Worm (Caenorhabditis elegans) whole organism, L4 larva: Measurements from ENCODE around the gene gcy-33.

ENCODE experiments used
- F10B5.3 ChIP-seq: sonication (generic microtip); optimal IDR thresholded peaks from 2 replicates; lab custom pipeline; 2016; ENCODE audit warnings: mild to moderate bottlenecking, missing genetic modification characterization, missing compliant biosample characterization
- F37D6.2 ChIP-seq: sonication (generic microtip); optimal IDR thresholded peaks from 2 replicates; lab custom pipeline; 2016; ENCODE audit warnings: mild to moderate bottlenecking, missing genetic modification characterization, missing compliant biosample characterization
- F49E8.2 ChIP-seq: sonication (generic microtip); optimal IDR thresholded peaks from 2 replicates; lab custom pipeline; 2016; ENCODE audit warnings: missing compliant biosample characterization, mild to moderate bottlenecking, missing genetic modification characterization, borderline replicate concordance
- T20F7.1 ChIP-seq: fragments of 200-800 bp; sonication (Bioruptor generic); optimal IDR thresholded peaks from 2 replicates; lab custom pipeline; 2018; ENCODE audit warnings: mild to moderate bottlenecking, missing genetic modification characterization, missing compliant biosample characterization
- Y105C5A.15 ChIP-seq: fragments of 200-800 bp; sonication (Bioruptor generic); IDR thresholded peaks from 2 replicates; pipeline ENCODE4 v1.3.6; 2022; ENCODE audit warnings: missing genetic modification characterization, missing compliant biosample characterization
- Y5F2A.4 ChIP-seq: fragments of 200-800 bp; sonication (Bioruptor generic); optimal IDR thresholded peaks from 2 replicates; lab custom pipeline; 2018; ENCODE audit warnings: mild to moderate bottlenecking, missing genetic modification characterization, missing compliant biosample characterization
- Y75B8A.6 ChIP-seq: fragments of 200-800 bp; sonication (Bioruptor generic); IDR thresholded peaks from 2 replicates; pipeline ENCODE4 v1.3.6; 2022; ENCODE audit warnings: missing genetic modification reagents, missing genetic modification characterization, missing compliant biosample characterization
- ZK337.2 ChIP-seq: fragments of 200-800 bp; sonication (Bioruptor generic); IDR thresholded peaks from 2 replicates; pipeline ENCODE4 v1.3.6; 2022; ENCODE audit warnings: missing genetic modification reagents, missing genetic modification characterization, missing compliant biosample characterization
- aha-1 ChIP-seq: fragments of 150-350 bp; peaks from one replicate; lab custom pipeline; 2014; ENCODE audit warnings: missing biosample characterization, missing genetic modification characterization
- aly-2 ChIP-seq: sonication (generic microtip); optimal IDR thresholded peaks from 2 replicates; lab custom pipeline; 2018; ENCODE audit warnings: missing biosample characterization, missing genetic modification characterization
- ama-1 ChIP-seq: fragments of 150-350 bp; optimal IDR thresholded peaks from 2 replicates; lab custom pipeline; 2014; ENCODE audit warnings: inconsistent platforms, mixed read lengths
- ceh-82 ChIP-seq: sonication (generic microtip); optimal IDR thresholded peaks from 2 replicates; lab custom pipeline; 2017; ENCODE audit warnings: missing biosample characterization, missing genetic modification characterization
- cey-2 ChIP-seq: sonication (generic microtip); optimal IDR thresholded peaks from 3 replicates; lab custom pipeline; 2017; ENCODE audit warnings: missing genetic modification characterization, mild to moderate bottlenecking, missing compliant biosample characterization, antibody characterized with exemption, borderline replicate concordance; ENCODE audit not compliant: insufficient read depth
- daf-12 ChIP-seq: fragments of 150-350 bp; optimal IDR thresholded peaks from 2 replicates; lab custom pipeline; 2014; ENCODE audit warnings: missing biosample characterization, missing genetic modification reagents, missing genetic modification characterization
- daf-16 ChIP-seq, 3 experiments: sonication (generic microtip); optimal IDR thresholded peaks; 2 replicates each; lab custom pipeline; 2016 to 2017; ENCODE audit warnings: missing genetic modification characterization in 3 of 3, missing genetic modification reagents in 3 of 3, mild to moderate bottlenecking in 2 of 3, missing compliant biosample characterization in 2 of 3, missing biosample characterization in 1 of 3, moderate library complexity in 1 of 3
- daf-19 ChIP-seq: fragments of 200-800 bp; sonication (Bioruptor generic); conservative IDR thresholded peaks from 2 replicates; pipeline ENCODE4 v1.3.6; 2022; ENCODE audit warnings: missing genetic modification characterization, missing compliant biosample characterization
- dmd-6 ChIP-seq: fragments of 200-800 bp; sonication (Bioruptor generic); IDR thresholded peaks from 2 replicates; pipeline ENCODE4 v1.3.6; 2022; ENCODE audit warnings: missing genetic modification reagents, missing genetic modification characterization, missing compliant biosample characterization
- dmd-8 ChIP-seq: fragments of 200-800 bp; sonication (Bioruptor generic); IDR thresholded peaks from 2 replicates; pipeline ENCODE4 v1.3.6; 2022; ENCODE audit warnings: missing genetic modification characterization, missing compliant biosample characterization
- fos-1 ChIP-seq: fragments of 150-350 bp; optimal IDR thresholded peaks from 2 replicates; lab custom pipeline; 2014; ENCODE audit warnings: missing biosample characterization, missing genetic modification characterization
- hlh-11 ChIP-seq: fragments of 200-800 bp; sonication (Bioruptor generic); optimal IDR thresholded peaks from 2 replicates; lab custom pipeline; 2018; ENCODE audit warnings: mild to moderate bottlenecking, missing genetic modification characterization, missing compliant biosample characterization
- hlh-30 ChIP-seq: sonication (generic microtip); optimal IDR thresholded peaks from 2 replicates; lab custom pipeline; 2017; ENCODE audit warnings: antibody characterized with exemption, mild to moderate bottlenecking, missing genetic modification characterization, missing compliant biosample characterization; ENCODE audit not compliant: insufficient read depth
- jun-1 ChIP-seq: fragments of 150-350 bp; optimal IDR thresholded peaks from 2 replicates; lab custom pipeline; 2014; ENCODE audit warnings: missing biosample characterization, missing genetic modification reagents, missing genetic modification characterization
- lim-7 ChIP-seq: fragments of 200-800 bp; sonication (Bioruptor generic); IDR thresholded peaks from 2 replicates; pipeline ENCODE4 v1.3.6; 2022; ENCODE audit warnings: missing genetic modification characterization, missing compliant biosample characterization
- lin-38 ChIP-seq: fragments of 200-800 bp; sonication (Bioruptor generic); IDR thresholded peaks from 2 replicates; pipeline ENCODE4 v1.3.6; 2022; ENCODE audit warnings: missing genetic modification reagents, missing genetic modification characterization, missing compliant biosample characterization
- lir-3 ChIP-seq: sonication (generic microtip); optimal IDR thresholded peaks from 2 replicates; lab custom pipeline; 2016; ENCODE audit warnings: mild to moderate bottlenecking, missing genetic modification characterization, missing compliant biosample characterization
- lsy-2 ChIP-seq, 2 experiments: fragments of 150-350 bp in 1 of 2; sonication (generic microtip) in 1 of 2; optimal IDR thresholded peaks; 2 replicates each; lab custom pipeline; 2014 to 2017; ENCODE audit warnings: missing biosample characterization in 2 of 2, missing genetic modification characterization in 2 of 2
- madf-5 ChIP-seq, 2 experiments: fragments of 200-800 bp; sonication (Bioruptor generic); IDR thresholded peaks; 2 replicates each; pipeline ENCODE4 v1.3.6; 2022; ENCODE audit warnings: missing compliant biosample characterization in 2 of 2, missing genetic modification characterization in 2 of 2
- mdl-1 ChIP-seq, 2 experiments: fragments of 150-350 bp in 1 of 2; sonication (generic microtip) in 1 of 2; optimal IDR thresholded peaks; 2 replicates each; lab custom pipeline; 2014 to 2017; ENCODE audit warnings: missing biosample characterization in 2 of 2, missing genetic modification characterization in 2 of 2
- mxl-3 ChIP-seq: fragments of 200-800 bp; sonication (Bioruptor generic); optimal IDR thresholded peaks from 2 replicates; lab custom pipeline; 2018; ENCODE audit warnings: mild to moderate bottlenecking, missing genetic modification characterization, missing compliant biosample characterization
- nhr-102 ChIP-seq: sonication (generic microtip); optimal IDR thresholded peaks from 2 replicates; lab custom pipeline; 2016; ENCODE audit warnings: mild to moderate bottlenecking, missing genetic modification characterization, moderate library complexity, missing compliant biosample characterization
- nhr-25 ChIP-seq: sonication (generic microtip); optimal IDR thresholded peaks from 2 replicates; lab custom pipeline; 2017; ENCODE audit warnings: missing genetic modification characterization, mild to moderate bottlenecking, missing compliant biosample characterization, antibody characterized with exemption, moderate library complexity, borderline replicate concordance; ENCODE audit not compliant: insufficient read depth
- nhr-48 ChIP-seq: sonication (generic microtip); optimal IDR thresholded peaks from 2 replicates; lab custom pipeline; 2016; ENCODE audit warnings: mild to moderate bottlenecking, missing genetic modification characterization, missing compliant biosample characterization
- nhr-6 ChIP-seq: fragments of 150-350 bp; optimal IDR thresholded peaks from 2 replicates; lab custom pipeline; 2014; ENCODE audit warnings: missing biosample characterization, missing genetic modification characterization
- pha-4 ChIP-seq, 2 experiments: fragments of 150-350 bp in 1 of 2; fragments of 200-800 bp in 1 of 2; sonication (Bioruptor generic) in 1 of 2; IDR thresholded peaks in 1 of 2; optimal IDR thresholded peaks in 1 of 2; 2 replicates each; pipeline versions ENCODE4 v1.3.6 to Lab custom; 2014 to 2022; ENCODE audit warnings: missing genetic modification characterization in 2 of 2, missing genetic modification reagents in 2 of 2, missing biosample characterization in 1 of 2, missing compliant biosample characterization in 1 of 2
- pqm-1 ChIP-seq: sonication (generic microtip); optimal IDR thresholded peaks from 2 replicates; lab custom pipeline; 2017; ENCODE audit warnings: missing biosample characterization, missing genetic modification characterization
- rbr-2 ChIP-seq: sonication (generic microtip); optimal IDR thresholded peaks from 2 replicates; lab custom pipeline; 2016; ENCODE audit warnings: missing genotype, missing genetic modification characterization, missing compliant biosample characterization
- skn-1 ChIP-seq: fragments of 150-350 bp; optimal IDR thresholded peaks from 2 replicates; lab custom pipeline; 2014; ENCODE audit warnings: missing biosample characterization, missing genetic modification characterization
- spr-1 ChIP-seq: sonication (generic microtip); optimal IDR thresholded peaks from 2 replicates; lab custom pipeline; 2016; ENCODE audit warnings: mild to moderate bottlenecking, missing genetic modification characterization, missing compliant biosample characterization
- tag-97 ChIP-seq: fragments of 200-800 bp; sonication (Bioruptor generic); IDR thresholded peaks from 2 replicates; pipeline ENCODE4 v1.3.6; 2022; ENCODE audit warnings: missing genetic modification characterization, missing compliant biosample characterization
- unc-39 ChIP-seq: sonication (generic microtip); optimal IDR thresholded peaks from 2 replicates; lab custom pipeline; 2017; ENCODE audit warnings: missing biosample characterization, missing genetic modification characterization
- unc-62 ChIP-seq, 3 experiments: fragments of 150-350 bp in 1 of 3; sonication (generic microtip); optimal IDR thresholded peaks in 2 of 3; peaks in 1 of 3; 1 replicate in 1 of 3; 2 replicates in 2 of 3; lab custom pipeline; 2014 to 2017; ENCODE audit warnings: missing biosample characterization in 3 of 3, missing genetic modification characterization in 3 of 3, missing genetic modification reagents in 3 of 3, missing genotype in 1 of 3
- vab-7 ChIP-seq: fragments of 200-800 bp; sonication (Bioruptor generic); IDR thresholded peaks from 2 replicates; pipeline ENCODE4 v1.3.6; 2022; ENCODE audit warnings: missing genetic modification reagents, missing genetic modification characterization, missing compliant biosample characterization
- zfp-2 ChIP-seq: sonication (generic microtip); optimal IDR thresholded peaks from 2 replicates; lab custom pipeline; 2016; ENCODE audit warnings: mild to moderate bottlenecking, missing genetic modification characterization, missing compliant biosample characterization
- zip-11 ChIP-seq: fragments of 200-800 bp; sonication (Bioruptor generic); IDR thresholded peaks from 2 replicates; pipeline ENCODE4 v1.3.6; 2022; ENCODE audit warnings: missing genetic modification characterization, missing compliant biosample characterization
- zip-2 ChIP-seq: fragments of 150-350 bp; optimal IDR thresholded peaks from 2 replicates; lab custom pipeline; 2014; ENCODE audit warnings: missing biosample characterization, missing genetic modification characterization
- ztf-7 ChIP-seq: fragments of 150-350 bp; optimal IDR thresholded peaks from 2 replicates; lab custom pipeline; 2014; ENCODE audit warnings: missing biosample characterization, missing genetic modification characterization

The gcy-33 gene

DNA sequence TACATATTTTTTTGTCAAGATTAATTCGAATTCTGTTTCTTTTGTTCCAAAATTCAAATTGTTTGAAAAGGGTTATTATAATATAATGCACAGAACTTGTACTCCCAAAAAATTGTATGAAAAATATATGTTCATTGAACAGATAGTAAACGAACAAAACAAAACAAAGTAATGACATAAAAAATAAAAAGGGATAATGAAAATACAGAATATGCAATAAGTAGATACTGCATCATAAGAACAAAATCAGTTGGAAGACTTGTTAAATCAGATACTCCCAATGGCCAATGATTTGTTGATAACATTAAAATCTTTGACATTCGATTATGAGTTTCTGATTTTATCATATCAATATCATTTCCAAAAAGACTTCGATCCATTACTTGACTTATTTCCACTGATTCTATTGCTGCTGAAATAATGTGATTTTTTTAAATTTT is 2.9 kb upstream of the gcy-33 start (continued):
- TF ChIP-seq T20F7.1 (peak; percentile 74), zip-2 (tag; lab: Kevin White, UChicago) (no peak), unc-62 (GFP tag; optimal IDR thresholded peaks at IDR 0.05 in 1 of 2; lab: Kevin White, UChicago) (peak in 1 of 2 experiments; percentile 91), unc-62 (tag; optimal IDR thresholded peaks at IDR 0.05; lab: Kevin White, UChicago) (no peak), Y5F2A.4 (GFP tag; lab: Kevin White, UChicago) (no peak), fos-1 (peak; percentile 55), lsy-2 (tag; optimal IDR thresholded peaks at IDR 0.05; lab: Kevin White, UChicago) (peak in 1 of 2 experiments; percentile 16), daf-16 (GFP tag; optimal IDR thresholded peaks at IDR 0.05; lab: Kevin White, UChicago) (no peak), daf-16 (tag; optimal IDR thresholded peaks at IDR 0.05; lab: Kevin White, UChicago) (peak; percentile 53), hlh-30 (tag; lab: Kevin White, UChicago) (no peak), madf-5 (GFP tag; IDR thresholded peaks at IDR 0.05; lab: Robert Waterston, UW) (no peak), lin-38 (GFP tag; lab: Robert Waterston, UW) (peak; percentile 58), hlh-11 (tag; lab: Kevin White, UChicago) (peak; percentile 15), F49E8.2 (tag; lab: Kevin White, UChicago) (no peak)
- TF ChIP-seq, all 104 proteins: peak for 24

DNA sequence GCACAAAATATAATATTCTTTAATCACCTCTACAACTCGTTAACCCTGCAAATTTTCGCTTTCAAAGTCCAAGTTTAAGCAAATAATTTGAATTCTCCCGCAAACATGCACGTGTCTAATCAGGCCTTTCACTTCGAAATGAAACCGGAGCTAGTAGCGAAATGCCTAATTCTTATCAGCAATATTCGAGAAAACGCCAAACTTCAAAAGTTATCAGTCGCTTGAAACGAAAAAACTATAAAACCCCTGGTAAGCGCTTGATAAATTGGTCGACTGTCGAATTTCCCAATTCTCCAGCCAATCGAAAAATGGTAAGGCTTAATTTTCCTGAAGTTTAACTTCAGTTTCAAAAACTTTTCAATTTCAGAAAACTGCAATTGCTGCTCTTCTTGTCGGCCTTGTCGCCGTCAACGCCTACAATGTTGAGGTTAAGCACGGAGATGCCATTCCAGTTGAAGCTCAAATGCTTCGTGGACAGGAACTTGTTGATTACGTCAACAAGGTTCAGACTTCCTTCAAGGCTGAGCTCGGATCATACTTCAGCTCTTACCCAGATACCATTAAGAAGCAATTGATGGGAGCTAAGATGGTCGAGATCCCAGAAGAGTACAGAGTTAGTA is 1.4 kb upstream of the gcy-33 start, which contains the start of gene cpr-9:
cpr-9 (plus strand) TSS at position 188 of the 620 bp plus-strand sequence.
- TF ChIP-seq nhr-48 (tag; lab: Kevin White, UChicago), result no peak
- no peak for TF ChIP-seq unc-39
- TF ChIP-seq jun-1 (tag; lab: Kevin White, UChicago), result no peak
- no peak for TF ChIP-seq nhr-25 (tag; lab: Kevin White, UChicago)
- TF ChIP-seq T20F7.1, result no peak
- no peak for TF ChIP-seq ZK337.2 (GFP tag; lab: Robert Waterston, UW)
- TF ChIP-seq rbr-2 (tag; lab: Kevin White, UChicago), result no peak
- peak in 1 of 2 experiments; percentile 44 for TF ChIP-seq mdl-1 (tag; optimal IDR thresholded peaks at IDR 0.05; lab: Kevin White, UChicago)
- no peak for TF ChIP-seq pha-4 (GFP tag; IDR thresholded peaks at IDR 0.05; lab: Robert Waterston, UW)
- no peak for TF ChIP-seq pha-4 (tag; optimal IDR thresholded peaks at IDR 0.05; lab: Kevin White, UChicago)
- no peak for TF ChIP-seq aly-2 (tag; lab: Kevin White, UChicago)
- peak; percentile 19 for TF ChIP-seq hlh-30 (tag; lab: Kevin White, UChicago)
- no peak for TF ChIP-seq skn-1 (tag; lab: Kevin White, UChicago)
- no peak for TF ChIP-seq F10B5.3 (tag; lab: Kevin White, UChicago)
- no peak for TF ChIP-seq zip-11 (GFP tag; lab: Robert Waterston, UW)
- TF ChIP-seq nhr-6 (tag; lab: Kevin White, UChicago), result peak; percentile 28
- peak; percentile 45 for TF ChIP-seq ama-1 (lab: Kevin White, UChicago)
- peak; percentile 56 for TF ChIP-seq dmd-6 (GFP tag; lab: Robert Waterston, UW)
- no peak for TF ChIP-seq tag-97
- TF ChIP-seq Y105C5A.15 (GFP tag; lab: Robert Waterston, UW), result no peak
- TF ChIP-seq F37D6.2, result no peak
- no peak for TF ChIP-seq lir-3
- no peak for TF ChIP-seq daf-16 (GFP tag; optimal IDR thresholded peaks at IDR 0.05; lab: Kevin White, UChicago)
- TF ChIP-seq daf-16 (tag; optimal IDR thresholded peaks at IDR 0.05; lab: Kevin White, UChicago), result peak; percentile 65
- TF ChIP-seq hlh-11 (tag; lab: Kevin White, UChicago), result peak; percentile 41
- TF ChIP-seq zfp-2 (tag; lab: Kevin White, UChicago), result no peak
- TF ChIP-seq pqm-1 (tag; lab: Kevin White, UChicago), result peak; percentile 50
- TF ChIP-seq vab-7 (GFP tag; lab: Robert Waterston, UW), result no peak
- no peak for TF ChIP-seq mxl-3 (GFP tag; lab: Kevin White, UChicago)
- no peak for TF ChIP-seq ceh-82 (tag; lab: Kevin White, UChicago)
- TF ChIP-seq cey-2, result no peak
- TF ChIP-seq ztf-7 (tag; lab: Kevin White, UChicago), result no peak
- TF ChIP-seq aha-1 (tag; lab: Kevin White, UChicago), result peak; percentile 73
- no peak for TF ChIP-seq dmd-8 (GFP tag; lab: Robert Waterston, UW)
- TF ChIP-seq nhr-102 (tag; lab: Kevin White, UChicago), result no peak
- no peak for TF ChIP-seq lim-7 (GFP tag; lab: Robert Waterston, UW)
- TF ChIP-seq spr-1 (tag; lab: Kevin White, UChicago), result no peak
- no peak for TF ChIP-seq daf-12
- TF ChIP-seq daf-19 (GFP tag; lab: Robert Waterston, UW), result no peak
- no peak for TF ChIP-seq Y75B8A.6 (GFP tag; lab: Robert Waterston, UW)
